Fruit fly (Drosophila melanogaster) whole organism, prepupa: Measurements from ENCODE around the gene sim.

Experiments used
- CG10631 ChIP-seq: fragments of 200-800 bp; sonication (Bioruptor generic); optimal IDR thresholded peaks from 2 replicates; lab custom pipeline; 2016; ENCODE audit warnings: missing biosample characterization, missing genetic modification characterization
- CG10669 ChIP-seq: fragments of 200-800 bp; sonication (Bioruptor generic); optimal IDR thresholded peaks from 3 replicates; lab custom pipeline; 2018; ENCODE audit warnings: missing biosample characterization, mild to moderate bottlenecking, missing genetic modification characterization, moderate library complexity
- CG11762 ChIP-seq: fragments of 200-800 bp; sonication (Bioruptor generic); optimal IDR thresholded peaks from 3 replicates; lab custom pipeline; 2016; ENCODE audit warnings: missing biosample characterization, missing genetic modification characterization; ENCODE audit not compliant: insufficient read depth
- CG15336 ChIP-seq: fragments of 200-800 bp; sonication (Bioruptor generic); IDR thresholded peaks from 2 replicates; pipeline ENCODE4 v1.3.6; 2022; ENCODE audit warnings: missing biosample characterization, missing genetic modification characterization
- CG16779 ChIP-seq: fragments of 200-800 bp; sonication (Bioruptor generic); optimal IDR thresholded peaks from 3 replicates; lab custom pipeline; 2017; ENCODE audit warnings: missing biosample characterization, mild to moderate bottlenecking, missing genetic modification characterization
- CG3032 ChIP-seq: fragments of 200-800 bp; optimal IDR thresholded peaks from 2 replicates; lab custom pipeline; 2019; ENCODE audit warnings: missing biosample characterization, mild to moderate bottlenecking, missing genetic modification characterization, moderate library complexity
- CG32006 ChIP-seq: fragments of 200-800 bp; sonication (Bioruptor generic); optimal IDR thresholded peaks from 3 replicates; lab custom pipeline; 2017; ENCODE audit warnings: missing biosample characterization, mild to moderate bottlenecking, missing genetic modification characterization
- CG3919 ChIP-seq: fragments of 200-800 bp; sonication (Bioruptor generic); optimal IDR thresholded peaks from 3 replicates; lab custom pipeline; 2016; ENCODE audit warnings: missing biosample characterization, missing genetic modification characterization
- CG4318 ChIP-seq: fragments of 200-800 bp; sonication (Bioruptor generic); optimal IDR thresholded peaks from 3 replicates; lab custom pipeline; 2017; ENCODE audit warnings: missing biosample characterization, mild to moderate bottlenecking, missing genetic modification characterization
- CG6163 ChIP-seq: fragments of 200-800 bp; sonication (Bioruptor generic); IDR thresholded peaks from 3 replicates; pipeline ENCODE4 v1.3.6; 2022; ENCODE audit warnings: missing biosample characterization, missing genetic modification characterization
- CG6276 ChIP-seq: fragments of 200-800 bp; sonication (Bioruptor generic); optimal IDR thresholded peaks from 2 replicates; lab custom pipeline; 2017; ENCODE audit warnings: missing biosample characterization, mild to moderate bottlenecking, missing genetic modification characterization
- CG6792 ChIP-seq: fragments of 200-800 bp; sonication (Bioruptor generic); optimal IDR thresholded peaks from 3 replicates; lab custom pipeline; 2016; ENCODE audit warnings: missing biosample characterization, missing genetic modification characterization
- CG6808 ChIP-seq: fragments of 200-800 bp; sonication (Bioruptor generic); optimal IDR thresholded peaks from 3 replicates; lab custom pipeline; 2017; ENCODE audit warnings: missing biosample characterization, missing genetic modification characterization, mild to moderate bottlenecking, moderate library complexity, missing genetic modification reagents
- CG7368 ChIP-seq: fragments of 200-800 bp; sonication (Bioruptor generic); optimal IDR thresholded peaks from 3 replicates; lab custom pipeline; 2016; ENCODE audit warnings: missing biosample characterization, missing genetic modification characterization
- CG8119 ChIP-seq: fragments of 200-800 bp; sonication (Bioruptor generic); IDR thresholded peaks from 3 replicates; pipeline ENCODE4 v1.3.6; 2022; ENCODE audit warnings: missing biosample characterization, missing genetic modification characterization
- CG8319 ChIP-seq: fragments of 200-800 bp; sonication (Bioruptor generic); optimal IDR thresholded peaks from 3 replicates; lab custom pipeline; 2016; ENCODE audit warnings: missing biosample characterization, missing genetic modification characterization
- CG8632 ChIP-seq: fragments of 200-800 bp; sonication (Bioruptor generic); optimal IDR thresholded peaks from 3 replicates; lab custom pipeline; 2016; ENCODE audit warnings: missing biosample characterization, missing genetic modification characterization
- CG9139 ChIP-seq: fragments of 200-800 bp; sonication (Bioruptor generic); optimal IDR thresholded peaks from 3 replicates; lab custom pipeline; 2017; ENCODE audit warnings: missing biosample characterization, mild to moderate bottlenecking, missing genetic modification characterization
- Eip75B ChIP-seq: fragments of 200-800 bp; sonication (Bioruptor generic); optimal IDR thresholded peaks from 3 replicates; lab custom pipeline; 2016; ENCODE audit warnings: missing biosample characterization, missing genetic modification characterization
- Ets21C ChIP-seq: fragments of 200-800 bp; sonication (Bioruptor generic); optimal IDR thresholded peaks from 3 replicates; lab custom pipeline; 2016; ENCODE audit warnings: missing biosample characterization, missing genetic modification characterization
- Ets96B ChIP-seq: fragments of 200-800 bp; optimal IDR thresholded peaks from 2 replicates; lab custom pipeline; 2019; ENCODE audit warnings: missing biosample characterization, mild to moderate bottlenecking, missing genetic modification characterization, moderate library complexity
- Gug ChIP-seq: fragments of 200-800 bp; sonication (Bioruptor generic); IDR thresholded peaks from 2 replicates; pipeline ENCODE4 v1.3.6; 2022; ENCODE audit warnings: missing biosample characterization, missing genetic modification characterization
- Hr38 ChIP-seq: sonication (Bioruptor generic); optimal IDR thresholded peaks from 2 replicates; lab custom pipeline; 2016; ENCODE audit warnings: missing biosample characterization, missing genetic modification characterization
- Hr39 ChIP-seq: fragments of 200-800 bp; sonication (Bioruptor generic); optimal IDR thresholded peaks from 2 replicates; lab custom pipeline; 2016; ENCODE audit warnings: missing biosample characterization, missing genetic modification characterization
- Lpt ChIP-seq: fragments of 200-800 bp; sonication (Bioruptor generic); optimal IDR thresholded peaks from 3 replicates; lab custom pipeline; 2016; ENCODE audit warnings: missing biosample characterization, missing genetic modification characterization
- Met ChIP-seq: fragments of 200-800 bp; sonication (Bioruptor generic); optimal IDR thresholded peaks from 3 replicates; lab custom pipeline; 2016; ENCODE audit warnings: missing biosample characterization, missing genetic modification characterization
- OdsH ChIP-seq: fragments of 200-800 bp; sonication (Bioruptor generic); optimal IDR thresholded peaks from 3 replicates; lab custom pipeline; 2016; ENCODE audit warnings: missing biosample characterization, missing genetic modification characterization
- Smox ChIP-seq: fragments of 200-800 bp; sonication (Bioruptor generic); optimal IDR thresholded peaks from 3 replicates; lab custom pipeline; 2016; ENCODE audit warnings: missing biosample characterization, missing genetic modification characterization
- Sox102F ChIP-seq: fragments of 200-800 bp; sonication (Bioruptor generic); optimal IDR thresholded peaks from 2 replicates; lab custom pipeline; 2016; ENCODE audit warnings: missing biosample characterization, mild to moderate bottlenecking, missing genetic modification characterization
- Sox14 ChIP-seq: fragments of 200-800 bp; sonication (Bioruptor generic); optimal IDR thresholded peaks from 3 replicates; lab custom pipeline; 2016; ENCODE audit warnings: missing biosample characterization, missing genetic modification characterization
- Sox15 ChIP-seq: fragments of 200-800 bp; sonication (Bioruptor generic); optimal IDR thresholded peaks from 3 replicates; lab custom pipeline; 2016; ENCODE audit warnings: missing biosample characterization, missing genetic modification characterization
- achi ChIP-seq: fragments of 200-800 bp; sonication (Bioruptor generic); optimal IDR thresholded peaks from 3 replicates; lab custom pipeline; 2016; ENCODE audit warnings: missing biosample characterization, missing genetic modification characterization
- acj6 ChIP-seq: fragments of 200-800 bp; sonication (Bioruptor generic); optimal IDR thresholded peaks from 3 replicates; lab custom pipeline; 2016; ENCODE audit warnings: missing biosample characterization, missing genetic modification characterization
- dac ChIP-seq: fragments of 200-800 bp; sonication (Bioruptor generic); optimal IDR thresholded peaks from 2 replicates; lab custom pipeline; 2017; ENCODE audit warnings: missing biosample characterization, mild to moderate bottlenecking, missing genetic modification characterization
- dsx ChIP-seq: fragments of 200-800 bp; optimal IDR thresholded peaks from 3 replicates; lab custom pipeline; 2019; ENCODE audit warnings: missing biosample characterization, mild to moderate bottlenecking, missing genetic modification characterization, moderate library complexity; ENCODE audit not compliant: poor library complexity, severe bottlenecking
- eg ChIP-seq: fragments of 200-800 bp; sonication (Bioruptor generic); IDR thresholded peaks from 3 replicates; pipeline ENCODE4 v1.3.6; 2022; ENCODE audit warnings: missing biosample characterization, missing genetic modification characterization
- fd59A ChIP-seq: fragments of 200-800 bp; sonication (Bioruptor generic); optimal IDR thresholded peaks from 2 replicates; lab custom pipeline; 2017; ENCODE audit warnings: missing biosample characterization, mild to moderate bottlenecking, missing genetic modification characterization, missing genetic modification reagents
- fd85E ChIP-seq: fragments of 200-800 bp; sonication (Bioruptor generic); optimal IDR thresholded peaks from 3 replicates; lab custom pipeline; 2016; ENCODE audit warnings: missing biosample characterization, missing genetic modification characterization
- fkh ChIP-seq: fragments of 200-800 bp; sonication (Bioruptor generic); optimal IDR thresholded peaks from 3 replicates; lab custom pipeline; 2017; ENCODE audit warnings: missing biosample characterization, mild to moderate bottlenecking, missing genetic modification characterization, moderate library complexity
- lz ChIP-seq: fragments of 200-800 bp; sonication (Bioruptor generic); optimal IDR thresholded peaks from 3 replicates; lab custom pipeline; 2016; ENCODE audit warnings: missing biosample characterization, missing genetic modification characterization
- pdm3 ChIP-seq: fragments of 200-800 bp; sonication (Bioruptor generic); optimal IDR thresholded peaks from 3 replicates; lab custom pipeline; 2016; ENCODE audit warnings: missing biosample characterization, missing genetic modification characterization
- salr ChIP-seq, 2 experiments: fragments of 200-800 bp; sonication (Bioruptor generic); optimal IDR thresholded peaks; 3 replicates each; lab custom pipeline; 2016 to 2018; ENCODE audit warnings: missing biosample characterization in 2 of 2, missing genetic modification characterization in 2 of 2, mild to moderate bottlenecking in 1 of 2
- spab ChIP-seq: fragments of 200-800 bp; sonication (Bioruptor generic); optimal IDR thresholded peaks from 2 replicates; lab custom pipeline; 2017; ENCODE audit warnings: missing biosample characterization, mild to moderate bottlenecking, missing genetic modification characterization, missing genetic modification reagents
- ss ChIP-seq, 2 experiments: fragments of 200-800 bp; sonication (Bioruptor generic); optimal IDR thresholded peaks; 2 replicates in 1 of 2; 3 replicates in 1 of 2; lab custom pipeline; 2017 to 2018; ENCODE audit warnings: mild to moderate bottlenecking in 2 of 2, missing biosample characterization in 2 of 2, missing genetic modification characterization in 2 of 2, moderate library complexity in 1 of 2
- topi ChIP-seq: fragments of 200-800 bp; sonication (Bioruptor generic); optimal IDR thresholded peaks from 3 replicates; lab custom pipeline; 2016; ENCODE audit warnings: missing biosample characterization, missing genetic modification characterization
- vri ChIP-seq: fragments of 200-800 bp; sonication (Bioruptor generic); optimal IDR thresholded peaks from 3 replicates; lab custom pipeline; 2016; ENCODE audit warnings: missing biosample characterization, mild to moderate bottlenecking, missing genetic modification characterization

sim gene

DNA sequence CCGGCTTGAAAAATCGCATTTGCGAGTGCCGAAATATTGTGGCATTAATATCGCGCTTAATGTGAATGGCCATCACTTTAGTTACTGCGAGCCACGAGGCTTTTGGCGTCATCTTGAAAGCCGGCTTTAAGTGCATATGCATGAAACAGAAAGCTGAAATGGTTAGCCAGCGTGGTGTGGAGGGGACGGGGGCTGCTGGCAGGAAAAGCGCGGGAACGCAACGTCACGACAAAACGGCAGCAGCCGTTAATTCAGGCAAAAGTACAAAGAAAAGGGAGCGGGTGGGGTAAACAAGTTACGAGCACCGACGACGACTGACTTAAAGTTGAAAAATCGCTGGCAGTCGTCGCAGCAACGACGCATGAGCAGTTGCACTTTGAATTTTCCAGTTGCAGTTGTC, 42.2 kb upstream of the sim start (continued):
- TF ChIP-seq CG8632 (GFP tag; lab: Kevin White, UChicago) (no peak), OdsH (GFP tag; lab: Kevin White, UChicago) (no peak), eg (0 out of 3 replicates have a peak, but pooled peaks have one; percentile 23), CG32006 (GFP tag; lab: Kevin White, UChicago) (no peak), lz (GFP tag; lab: Kevin White, UChicago) (no peak), fd59A (no peak), fd85E (GFP tag; lab: Kevin White, UChicago) (no peak), CG9139 (GFP tag; lab: Kevin White, UChicago) (no peak)

- TF ChIP-seq CG15336 (GFP tag; lab: Robert Waterston, UW) = peak; percentile 24; the same call in 1 of the 2 replicates
- TF ChIP-seq salr (GFP tag; optimal IDR thresholded peaks at IDR 0.05; lab: Kevin White, UChicago) = no peak
- TF ChIP-seq Met (GFP tag; lab: Kevin White, UChicago) = no peak
- TF ChIP-seq Lpt (GFP tag; lab: Kevin White, UChicago) = peak; percentile 60
- peak; percentile 46 for TF ChIP-seq CG16779 (tag; lab: Kevin White, UChicago)
- TF ChIP-seq Ets96B (tag; lab: Kevin White, UChicago) = peak; percentile 14
- no peak for TF ChIP-seq Ets21C (GFP tag; lab: Kevin White, UChicago)
- no peak for TF ChIP-seq acj6 (GFP tag; lab: Kevin White, UChicago)
- peak; percentile 61 for TF ChIP-seq dsx
- no peak for TF ChIP-seq CG10669 (GFP tag; lab: Kevin White, UChicago)
- no peak for TF ChIP-seq Gug (GFP tag; lab: Robert Waterston, UW)
- TF ChIP-seq Sox102F (GFP tag; lab: Kevin White, UChicago) = no peak
- no peak for TF ChIP-seq CG7368 (GFP tag; lab: Kevin White, UChicago)
- TF ChIP-seq dac (GFP tag; lab: Kevin White, UChicago) = no peak
- TF ChIP-seq OdsH (GFP tag; lab: Kevin White, UChicago) = peak; percentile 6
- TF ChIP-seq CG6792 (GFP tag; lab: Kevin White, UChicago) = no peak
- no peak for TF ChIP-seq CG8319 (GFP tag; lab: Kevin White, UChicago)
- peak; percentile 17 for TF ChIP-seq Eip75B (GFP tag; lab: Kevin White, UChicago)
- TF ChIP-seq CG3919 (GFP tag; lab: Kevin White, UChicago) = no peak
- peak; percentile 22 for TF ChIP-seq CG32006 (GFP tag; lab: Kevin White, UChicago)
- peak; percentile 47 for TF ChIP-seq spab (GFP tag; lab: Kevin White, UChicago)
- TF ChIP-seq CG8119 (GFP tag; lab: Robert Waterston, UW) = peak; percentile 40; the same call in 2 of the 3 replicates
- 0 out of 3 replicates have a peak, but pooled peaks have one; percentile 5 for TF ChIP-seq eg
- TF ChIP-seq CG6808 (GFP tag; lab: Kevin White, UChicago) = peak; percentile 42
- peak; percentile 57 for TF ChIP-seq CG6276
- TF ChIP-seq Hr39 = no peak
- TF ChIP-seq lz (GFP tag; lab: Kevin White, UChicago) = no peak
- TF ChIP-seq vri (GFP tag; lab: Kevin White, UChicago) = peak; percentile 72
- no peak for TF ChIP-seq fd85E (GFP tag; lab: Kevin White, UChicago)
- peak; percentile 23 for TF ChIP-seq CG9139 (GFP tag; lab: Kevin White, UChicago)
- TF ChIP-seq CG6163 (GFP tag; lab: Robert Waterston, UW) = peak; percentile 50; the same call in 1 of the 3 replicates
- no peak for TF ChIP-seq Sox15 (GFP tag; lab: Kevin White, UChicago)
- TF ChIP-seq topi = peak; percentile 22
- no peak for TF ChIP-seq CG11762 (GFP tag; lab: Kevin White, UChicago)
- no peak for TF ChIP-seq pdm3
- TF ChIP-seq Hr38 = no peak
- TF ChIP-seq fkh (GFP tag; lab: Kevin White, UChicago) = peak; percentile 21
- no peak for TF ChIP-seq CG3032 (tag; lab: Kevin White, UChicago)
- no peak for TF ChIP-seq Sox14 (GFP tag; lab: Kevin White, UChicago)
- TF ChIP-seq Smox (GFP tag; lab: Kevin White, UChicago) = no peak
- peak; percentile 51 to 70 for TF ChIP-seq ss (GFP tag; optimal IDR thresholded peaks at IDR 0.05; lab: Kevin White, UChicago)
- TF ChIP-seq achi (GFP tag; lab: Kevin White, UChicago) = no peak
- peak; percentile 74 for TF ChIP-seq CG10631
- no peak for TF ChIP-seq CG8632 (GFP tag; lab: Kevin White, UChicago)
- TF ChIP-seq CG4318 (GFP tag; lab: Kevin White, UChicago) = no peak
Observed at dm6 chr3R:13015811-13016766, 41.5 kb upstream of the sim start.
